Worm (Caenorhabditis elegans) whole organism, midembryonic: ENCODE results near the gene snf-11.

ENCODE experiments used
- cog-1 ChIP-seq: sonication (generic microtip); optimal IDR thresholded peaks from 2 replicates; lab custom pipeline; 2016; ENCODE audit warnings: missing genetic modification characterization, missing compliant biosample characterization
- med-1 ChIP-seq: sonication (generic microtip); optimal IDR thresholded peaks from 2 replicates; lab custom pipeline; 2017; ENCODE audit warnings: missing genetic modification characterization, mild to moderate bottlenecking, missing compliant biosample characterization, antibody characterized with exemption, missing genetic modification reagents; ENCODE audit not compliant: insufficient read depth
- tab-1 ChIP-seq: fragments of 200-800 bp; sonication (Bioruptor generic); IDR thresholded peaks from 2 replicates; pipeline ENCODE4 v1.3.6; 2022; ENCODE audit warnings: missing genetic modification characterization, missing compliant biosample characterization
- ztf-23 ChIP-seq: fragments of 200-800 bp; sonication (Bioruptor generic); IDR thresholded peaks from 2 replicates; pipeline ENCODE4 v1.3.6; 2022; ENCODE audit warnings: missing genetic modification reagents, missing genetic modification characterization, missing compliant biosample characterization

ce11 chrV:11299406-11299805 is 8.8 kb downstream of the snf-11 start:
- TF ChIP-seq ztf-23 (no peak), tab-1 (GFP tag; lab: Robert Waterston, UW) (no peak), cog-1 (tag; lab: Kevin White, UChicago) (no peak), med-1 (GFP tag; lab: Kevin White, UChicago) (no peak)
